Worm (Caenorhabditis elegans) whole organism, midembryonic: ENCODE data around the gene ZK1098.2.

ENCODE experiments used
- T22C8.4 ChIP-seq: fragments of 200-800 bp; sonication (Bioruptor generic); IDR thresholded peaks from 2 replicates; pipeline ENCODE4 v1.3.6; 2022; ENCODE audit warnings: missing genetic modification characterization, missing compliant biosample characterization
- cog-1 ChIP-seq: sonication (generic microtip); optimal IDR thresholded peaks from 2 replicates; lab custom pipeline; 2016; ENCODE audit warnings: missing genetic modification characterization, missing compliant biosample characterization
- flt-1 ChIP-seq: fragments of 200-800 bp; sonication (Bioruptor generic); IDR thresholded peaks from 2 replicates; pipeline ENCODE4 v1.3.6; 2022; ENCODE audit warnings: missing genetic modification characterization, missing compliant biosample characterization
- tab-1 ChIP-seq: fragments of 200-800 bp; sonication (Bioruptor generic); IDR thresholded peaks from 2 replicates; pipeline ENCODE4 v1.3.6; 2022; ENCODE audit warnings: missing genetic modification characterization, missing compliant biosample characterization
- ztf-23 ChIP-seq: fragments of 200-800 bp; sonication (Bioruptor generic); IDR thresholded peaks from 2 replicates; pipeline ENCODE4 v1.3.6; 2022; ENCODE audit warnings: missing genetic modification reagents, missing genetic modification characterization, missing compliant biosample characterization
- ztf-29 ChIP-seq: fragments of 200-800 bp; sonication (Bioruptor generic); IDR thresholded peaks from 2 replicates; pipeline ENCODE4 v1.3.6; 2022; ENCODE audit warnings: missing genetic modification reagents, missing genetic modification characterization, missing compliant biosample characterization

DNA sequence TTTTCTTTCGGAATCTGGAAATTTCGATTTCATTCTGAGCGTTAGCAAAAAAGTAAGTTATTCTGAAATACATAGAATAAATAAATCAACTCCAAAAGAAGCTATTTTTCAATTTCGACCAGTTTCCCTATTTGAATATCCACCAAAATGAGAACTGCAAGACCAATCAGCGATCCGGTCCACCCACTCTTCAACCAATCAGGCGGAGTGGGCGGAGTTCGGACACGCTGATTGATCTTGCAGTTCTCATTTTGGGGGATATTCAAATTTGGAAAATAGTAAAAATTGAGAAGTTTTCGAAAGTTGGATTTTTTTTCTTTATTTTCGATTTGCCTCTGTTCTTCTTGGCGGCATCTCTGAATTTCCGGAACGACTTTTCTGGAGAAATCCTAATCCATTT lies 41.9 kb downstream of the ZK1098.2 start:
- no peak for TF ChIP-seq cog-1 (tag; lab: Kevin White, UChicago)
- no peak for TF ChIP-seq ztf-23 (GFP tag; lab: Robert Waterston, UW)
- TF ChIP-seq ztf-29 (GFP tag; lab: Robert Waterston, UW) = no peak
- TF ChIP-seq tab-1 (GFP tag; lab: Robert Waterston, UW) = no peak
- no peak for TF ChIP-seq flt-1 (GFP tag; lab: Robert Waterston, UW)
- no peak for TF ChIP-seq T22C8.4 (GFP tag; lab: Robert Waterston, UW)
